Worm (Caenorhabditis elegans) whole organism, L4 larva: ENCODE measurements around the gene ttr-17.
A peak's percentile ranks its signal among the peaks of the same experiment; 100 is the strongest.

ENCODE experiments used
- F26F4.8 ChIP-seq: fragments of 200-800 bp; sonication (Bioruptor generic); conservative IDR thresholded peaks from 2 replicates; pipeline ENCODE4 v1.3.6; 2022; ENCODE audit warnings: missing genetic modification characterization, missing compliant biosample characterization
- T20F7.1 ChIP-seq: fragments of 200-800 bp; sonication (Bioruptor generic); optimal IDR thresholded peaks from 2 replicates; lab custom pipeline; 2018; ENCODE audit warnings: mild to moderate bottlenecking, missing genetic modification characterization, missing compliant biosample characterization
- T26A8.4 ChIP-seq: fragments of 200-800 bp; sonication (Bioruptor generic); IDR thresholded peaks from 2 replicates; pipeline ENCODE4 v1.3.6; 2022; ENCODE audit warnings: missing genetic modification characterization, missing compliant biosample characterization
- Y105C5A.15 ChIP-seq: fragments of 200-800 bp; sonication (Bioruptor generic); IDR thresholded peaks from 2 replicates; pipeline ENCODE4 v1.3.6; 2022; ENCODE audit warnings: missing genetic modification characterization, missing compliant biosample characterization
- Y5F2A.4 ChIP-seq: fragments of 200-800 bp; sonication (Bioruptor generic); optimal IDR thresholded peaks from 2 replicates; lab custom pipeline; 2018; ENCODE audit warnings: mild to moderate bottlenecking, missing genetic modification characterization, missing compliant biosample characterization
- Y75B8A.6 ChIP-seq: fragments of 200-800 bp; sonication (Bioruptor generic); IDR thresholded peaks from 2 replicates; pipeline ENCODE4 v1.3.6; 2022; ENCODE audit warnings: missing genetic modification reagents, missing genetic modification characterization, missing compliant biosample characterization
- ZK337.2 ChIP-seq: fragments of 200-800 bp; sonication (Bioruptor generic); IDR thresholded peaks from 2 replicates; pipeline ENCODE4 v1.3.6; 2022; ENCODE audit warnings: missing genetic modification reagents, missing genetic modification characterization, missing compliant biosample characterization
- aha-1 ChIP-seq: fragments of 150-350 bp; peaks from one replicate; lab custom pipeline; 2014; ENCODE audit warnings: missing biosample characterization, missing genetic modification characterization
- aly-2 ChIP-seq: sonication (generic microtip); optimal IDR thresholded peaks from 2 replicates; lab custom pipeline; 2018; ENCODE audit warnings: missing biosample characterization, missing genetic modification characterization
- arid-1 ChIP-seq: fragments of 200-800 bp; sonication (Bioruptor generic); conservative IDR thresholded peaks from 2 replicates; pipeline ENCODE4 v1.3.6; 2022; ENCODE audit warnings: missing genetic modification reagents, missing genetic modification characterization, missing compliant biosample characterization
- ceh-32 ChIP-seq: sonication (generic microtip); optimal IDR thresholded peaks from 2 replicates; lab custom pipeline; 2016; ENCODE audit warnings: mild to moderate bottlenecking, missing genetic modification characterization, missing compliant biosample characterization; ENCODE audit not compliant: poor library complexity
- ces-1 ChIP-seq: fragments of 150-350 bp; sonication (generic microtip); optimal IDR thresholded peaks from 4 replicates; lab custom pipeline; 2014; ENCODE audit warnings: missing biosample characterization, missing genetic modification reagents, missing genetic modification characterization
- cey-2 ChIP-seq: sonication (generic microtip); optimal IDR thresholded peaks from 3 replicates; lab custom pipeline; 2017; ENCODE audit warnings: missing genetic modification characterization, mild to moderate bottlenecking, missing compliant biosample characterization, antibody characterized with exemption, borderline replicate concordance; ENCODE audit not compliant: insufficient read depth
- ctbp-1 ChIP-seq: fragments of 200-800 bp; sonication (Bioruptor generic); IDR thresholded peaks from 2 replicates; pipeline ENCODE4 v1.3.6; 2022; ENCODE audit warnings: missing genetic modification reagents, missing genetic modification characterization, missing compliant biosample characterization
- daf-16 ChIP-seq, 3 experiments: sonication (generic microtip); optimal IDR thresholded peaks; 2 replicates each; lab custom pipeline; 2016 to 2017; ENCODE audit warnings: missing genetic modification characterization in 3 of 3, missing genetic modification reagents in 3 of 3, mild to moderate bottlenecking in 2 of 3, missing compliant biosample characterization in 2 of 3, missing biosample characterization in 1 of 3, moderate library complexity in 1 of 3
- daf-19 ChIP-seq: fragments of 200-800 bp; sonication (Bioruptor generic); conservative IDR thresholded peaks from 2 replicates; pipeline ENCODE4 v1.3.6; 2022; ENCODE audit warnings: missing genetic modification characterization, missing compliant biosample characterization
- daf-8 ChIP-seq: fragments of 200-800 bp; sonication (Bioruptor generic); IDR thresholded peaks from 2 replicates; pipeline ENCODE4 v1.3.6; 2022; ENCODE audit warnings: missing genetic modification characterization, missing compliant biosample characterization
- dmd-6 ChIP-seq: fragments of 200-800 bp; sonication (Bioruptor generic); IDR thresholded peaks from 2 replicates; pipeline ENCODE4 v1.3.6; 2022; ENCODE audit warnings: missing genetic modification reagents, missing genetic modification characterization, missing compliant biosample characterization
- dpl-1 ChIP-seq: fragments of 150-350 bp; optimal IDR thresholded peaks from 2 replicates; lab custom pipeline; 2014; ENCODE audit warnings: missing biosample characterization, missing genetic modification reagents, missing genetic modification characterization
- dve-1 ChIP-seq: sonication (generic microtip); optimal IDR thresholded peaks from 2 replicates; lab custom pipeline; 2017; ENCODE audit warnings: antibody characterized with exemption, mild to moderate bottlenecking, missing genetic modification characterization, missing compliant biosample characterization; ENCODE audit not compliant: insufficient read depth
- fkh-10 ChIP-seq: fragments of 150-350 bp; optimal IDR thresholded peaks from 2 replicates; lab custom pipeline; 2014; ENCODE audit warnings: missing biosample characterization, missing genetic modification reagents, missing genetic modification characterization
- fos-1 ChIP-seq: fragments of 150-350 bp; optimal IDR thresholded peaks from 2 replicates; lab custom pipeline; 2014; ENCODE audit warnings: missing biosample characterization, missing genetic modification characterization
- hlh-11 ChIP-seq: fragments of 200-800 bp; sonication (Bioruptor generic); optimal IDR thresholded peaks from 2 replicates; lab custom pipeline; 2018; ENCODE audit warnings: mild to moderate bottlenecking, missing genetic modification characterization, missing compliant biosample characterization
- lim-7 ChIP-seq: fragments of 200-800 bp; sonication (Bioruptor generic); IDR thresholded peaks from 2 replicates; pipeline ENCODE4 v1.3.6; 2022; ENCODE audit warnings: missing genetic modification characterization, missing compliant biosample characterization
- lin-13 ChIP-seq: fragments of 150-350 bp; optimal IDR thresholded peaks from 2 replicates; lab custom pipeline; 2014; ENCODE audit warnings: missing biosample characterization, missing genetic modification reagents, missing genetic modification characterization
- lin-38 ChIP-seq: fragments of 200-800 bp; sonication (Bioruptor generic); IDR thresholded peaks from 2 replicates; pipeline ENCODE4 v1.3.6; 2022; ENCODE audit warnings: missing genetic modification reagents, missing genetic modification characterization, missing compliant biosample characterization
- lin-39 ChIP-seq: fragments of 150-350 bp; optimal IDR thresholded peaks from 2 replicates; lab custom pipeline; 2014; ENCODE audit warnings: missing biosample characterization, missing genetic modification reagents, missing genetic modification characterization
- madf-5 ChIP-seq, 2 experiments: fragments of 200-800 bp; sonication (Bioruptor generic); IDR thresholded peaks; 2 replicates each; pipeline ENCODE4 v1.3.6; 2022; ENCODE audit warnings: missing compliant biosample characterization in 2 of 2, missing genetic modification characterization in 2 of 2
- madf-9 ChIP-seq: fragments of 200-800 bp; sonication (Bioruptor generic); conservative IDR thresholded peaks from 2 replicates; pipeline ENCODE4 v1.3.6; 2022; ENCODE audit warnings: missing genetic modification reagents, missing genetic modification characterization, missing compliant biosample characterization
- mes-2 ChIP-seq: sonication (generic microtip); optimal IDR thresholded peaks from 2 replicates; lab custom pipeline; 2016; ENCODE audit warnings: missing genotype, mild to moderate bottlenecking, missing genetic modification characterization, missing compliant biosample characterization; ENCODE audit not compliant: poor library complexity, severe bottlenecking
- mxl-2 ChIP-seq: fragments of 200-800 bp; sonication (Bioruptor generic); conservative IDR thresholded peaks from 2 replicates; pipeline ENCODE4 v1.3.6; 2022; ENCODE audit warnings: missing genetic modification reagents, missing genetic modification characterization, missing compliant biosample characterization
- nhr-102 ChIP-seq: sonication (generic microtip); optimal IDR thresholded peaks from 2 replicates; lab custom pipeline; 2016; ENCODE audit warnings: mild to moderate bottlenecking, missing genetic modification characterization, moderate library complexity, missing compliant biosample characterization
- nhr-11 ChIP-seq: fragments of 150-350 bp; optimal IDR thresholded peaks from 2 replicates; lab custom pipeline; 2014; ENCODE audit warnings: missing biosample characterization, missing genetic modification characterization
- nhr-111 ChIP-seq: fragments of 200-800 bp; sonication (Bioruptor generic); optimal IDR thresholded peaks from 2 replicates; lab custom pipeline; 2018; ENCODE audit warnings: mild to moderate bottlenecking, missing genetic modification characterization, missing compliant biosample characterization
- nhr-25 ChIP-seq: sonication (generic microtip); optimal IDR thresholded peaks from 2 replicates; lab custom pipeline; 2017; ENCODE audit warnings: missing genetic modification characterization, mild to moderate bottlenecking, missing compliant biosample characterization, antibody characterized with exemption, moderate library complexity, borderline replicate concordance; ENCODE audit not compliant: insufficient read depth
- nhr-41 ChIP-seq: fragments of 200-800 bp; sonication (Bioruptor generic); IDR thresholded peaks from 2 replicates; pipeline ENCODE4 v1.3.6; 2022; ENCODE audit warnings: missing genetic modification reagents, missing genetic modification characterization, missing compliant biosample characterization
- nhr-48 ChIP-seq: sonication (generic microtip); optimal IDR thresholded peaks from 2 replicates; lab custom pipeline; 2016; ENCODE audit warnings: mild to moderate bottlenecking, missing genetic modification characterization, missing compliant biosample characterization
- nhr-77 ChIP-seq: fragments of 150-350 bp; optimal IDR thresholded peaks from 2 replicates; lab custom pipeline; 2014; ENCODE audit warnings: missing biosample characterization, missing genetic modification characterization
- pqm-1 ChIP-seq: sonication (generic microtip); optimal IDR thresholded peaks from 2 replicates; lab custom pipeline; 2017; ENCODE audit warnings: missing biosample characterization, missing genetic modification characterization
- snpc-1.2 ChIP-seq: fragments of 200-800 bp; sonication (Bioruptor generic); IDR thresholded peaks from 2 replicates; pipeline ENCODE4 v1.3.6; 2022; ENCODE audit warnings: missing genetic modification reagents, missing genetic modification characterization, missing compliant biosample characterization
- spr-3 ChIP-seq: fragments of 200-800 bp; sonication (Bioruptor generic); optimal IDR thresholded peaks from 2 replicates; lab custom pipeline; 2018; ENCODE audit warnings: mild to moderate bottlenecking, missing genetic modification characterization, missing compliant biosample characterization
- unc-39 ChIP-seq: sonication (generic microtip); optimal IDR thresholded peaks from 2 replicates; lab custom pipeline; 2017; ENCODE audit warnings: missing biosample characterization, missing genetic modification characterization
- unc-62 ChIP-seq, 3 experiments: fragments of 150-350 bp in 1 of 3; sonication (generic microtip); optimal IDR thresholded peaks in 2 of 3; peaks in 1 of 3; 1 replicate in 1 of 3; 2 replicates in 2 of 3; lab custom pipeline; 2014 to 2017; ENCODE audit warnings: missing biosample characterization in 3 of 3, missing genetic modification characterization in 3 of 3, missing genetic modification reagents in 3 of 3, missing genotype in 1 of 3
- zfp-3 ChIP-seq: fragments of 200-800 bp; sonication (Bioruptor generic); conservative IDR thresholded peaks from 2 replicates; pipeline ENCODE4 v1.3.6; 2022; ENCODE audit warnings: missing genetic modification reagents, missing genetic modification characterization, missing compliant biosample characterization
- ztf-11 ChIP-seq: fragments of 150-350 bp; optimal IDR thresholded peaks from 2 replicates; lab custom pipeline; 2014; ENCODE audit warnings: missing biosample characterization, missing genetic modification characterization

Gene ttr-17

ce11 chrIV:11038665-11039064, 28.2 kb downstream of the ttr-17 start (continued):
- TF ChIP-seq lim-7, result no peak
- no peak for TF ChIP-seq daf-19 (GFP tag; lab: Robert Waterston, UW)
- no peak for TF ChIP-seq daf-8 (GFP tag; lab: Robert Waterston, UW)
- peak; percentile 6 for TF ChIP-seq mes-2 (tag; lab: Kevin White, UChicago)
- no peak for TF ChIP-seq lin-13
- TF ChIP-seq lin-39 (tag; lab: Kevin White, UChicago), result no peak
- TF ChIP-seq fkh-10, result no peak
- no peak for TF ChIP-seq zfp-3 (GFP tag; lab: Robert Waterston, UW)
- TF ChIP-seq aha-1 (tag; lab: Kevin White, UChicago), result peak; percentile 13
- TF ChIP-seq nhr-25 (tag; lab: Kevin White, UChicago), result no peak
- TF ChIP-seq snpc-1.2, result no peak
- no peak for TF ChIP-seq mxl-2 (GFP tag; lab: Robert Waterston, UW)
- TF ChIP-seq ctbp-1 (GFP tag; lab: Robert Waterston, UW), result 0 out of 2 replicates have a peak, but pooled peaks have one; percentile 27

- TF ChIP-seq dpl-1 (GFP tag; lab: Kevin White, UChicago), result no peak
- no peak for TF ChIP-seq Y105C5A.15 (GFP tag; lab: Robert Waterston, UW)
- TF ChIP-seq dve-1 (tag; lab: Kevin White, UChicago), result no peak
- no peak for TF ChIP-seq unc-39
- no peak for TF ChIP-seq dmd-6
- TF ChIP-seq nhr-111 (GFP tag; lab: Kevin White, UChicago), result no peak
- no peak for TF ChIP-seq F26F4.8 (GFP tag; lab: Robert Waterston, UW)
- no peak for TF ChIP-seq madf-5 (GFP tag; IDR thresholded peaks at IDR 0.05; lab: Robert Waterston, UW)
- TF ChIP-seq nhr-77 (tag; lab: Kevin White, UChicago), result no peak
- TF ChIP-seq ces-1 (GFP tag; lab: Kevin White, UChicago), result no peak
- TF ChIP-seq ztf-11, result no peak
- TF ChIP-seq arid-1, result no peak
- TF ChIP-seq mes-2 (tag; lab: Kevin White, UChicago), result no peak
- no peak for TF ChIP-seq aha-1 (tag; lab: Kevin White, UChicago)
- no peak for TF ChIP-seq fos-1 (tag; lab: Kevin White, UChicago)
- no peak for TF ChIP-seq ceh-32 (tag; lab: Kevin White, UChicago)
- TF ChIP-seq nhr-102 (tag; lab: Kevin White, UChicago), result no peak
- TF ChIP-seq Y75B8A.6 (GFP tag; lab: Robert Waterston, UW), result no peak
- no peak for TF ChIP-seq ZK337.2 (GFP tag; lab: Robert Waterston, UW)
Observed at ce11 chrIV:11038618-11038664, 28.4 kb downstream of the ttr-17 start, which contains the start of gene kdin-1. Gene kdin-1, plus strand, starts transcription at chrIV:11038655.

ce11 chrIV:11038218-11038617, 28.6 kb downstream of the ttr-17 start:
- TF ChIP-seq nhr-48 (no peak), unc-62 (GFP tag; optimal IDR thresholded peaks at IDR 0.05 in 1 of 2; lab: Kevin White, UChicago) (peak in 1 of 2 experiments; percentile 43), unc-62 (tag; optimal IDR thresholded peaks at IDR 0.05; lab: Kevin White, UChicago) (no peak)

- TF ChIP-seq nhr-11 (no peak), cey-2 (tag; lab: Kevin White, UChicago) (no peak), arid-1 (0 out of 2 replicates have a peak, but pooled peaks have one; percentile 18), aha-1 (tag; lab: Kevin White, UChicago) (peak; percentile 30), hlh-11 (tag; lab: Kevin White, UChicago) (peak; percentile 22), daf-16 (GFP tag; optimal IDR thresholded peaks at IDR 0.05; lab: Kevin White, UChicago) (no peak), daf-16 (tag; optimal IDR thresholded peaks at IDR 0.05; lab: Kevin White, UChicago) (peak; percentile 74), T20F7.1 (GFP tag; lab: Kevin White, UChicago) (no peak), T26A8.4 (GFP tag; lab: Robert Waterston, UW) (0 out of 2 replicates have a peak, but pooled peaks have one; percentile 33), spr-3 (no peak), lin-38 (GFP tag; lab: Robert Waterston, UW) (peak; percentile 14), dve-1 (tag; lab: Kevin White, UChicago) (peak; percentile 50), nhr-41 (GFP tag; lab: Robert Waterston, UW) (0 out of 2 replicates have a peak, but pooled peaks have one; percentile 27), madf-9 (GFP tag; lab: Robert Waterston, UW) (no peak), aly-2 (tag; lab: Kevin White, UChicago) (no peak), dmd-6 (peak; percentile 32; the same call in 1 of the 2 replicates), pqm-1 (peak; percentile 38), Y5F2A.4 (GFP tag; lab: Kevin White, UChicago) (no peak)
Observed at ce11 chrIV:11037118-11037719, 29.6 kb downstream of the ttr-17 start.
